Fruit fly (Drosophila melanogaster): Measurements from ENCODE around the gene Dbct.

Dbct gene

dm6 chrX:15043700-15044225 is 42.2 kb upstream of the Dbct start, which contains the start of gene CG5541 (continued):
- no peak for TF ChIP-seq CG2875 (GFP tag; optimal IDR thresholded peaks at IDR 0.05)
- no peak for TF ChIP-seq run (tag; optimal IDR thresholded peaks at IDR 0.05)
- no peak for TF ChIP-seq Max (GFP tag; optimal IDR thresholded peaks at IDR 0.05)
- no peak for TF ChIP-seq CG10366 (GFP tag; IDR thresholded peaks at IDR 0.05)
- TF ChIP-seq CG18619 (GFP tag; optimal IDR thresholded peaks at IDR 0.05), result peak; percentile 25
- TF ChIP-seq CG7963 (GFP tag; IDR thresholded peaks at IDR 0.05; ENCODE audit: partially characterized antibody), result no peak
- no peak for TF ChIP-seq zen (tag; optimal IDR thresholded peaks at IDR 0.05)
- no peak for TF ChIP-seq klu (GFP tag; IDR thresholded peaks at IDR 0.05)
- no peak for TF ChIP-seq Hsf (GFP tag; optimal IDR thresholded peaks at IDR 0.05)
- peak; percentile 37 for TF ChIP-seq CG13424 (tag; optimal IDR thresholded peaks at IDR 0.05)
- no peak for TF ChIP-seq disco-r (GFP tag; optimal IDR thresholded peaks at IDR 0.05)
- no peak for TF ChIP-seq ap (GFP tag; IDR thresholded peaks at IDR 0.05)
- TF ChIP-seq dmrt99B (tag; optimal IDR thresholded peaks at IDR 0.05), result no peak
- no peak for TF ChIP-seq Lim3 (GFP tag; IDR thresholded peaks at IDR 0.05)
- no peak for TF ChIP-seq hbn (GFP tag; IDR thresholded peaks at IDR 0.05; ENCODE audit: partially characterized antibody)
- TF ChIP-seq TFAM (GFP tag; optimal IDR thresholded peaks at IDR 0.05), result no peak
- no peak for TF ChIP-seq CG32532 (GFP tag; IDR thresholded peaks at IDR 0.05)
- TF ChIP-seq CG32767 (GFP tag; IDR thresholded peaks at IDR 0.05), result no peak
- no peak for TF ChIP-seq twi (tag; optimal IDR thresholded peaks at IDR 0.05)
- no peak for TF ChIP-seq zfh2 (GFP tag; optimal IDR thresholded peaks at IDR 0.05)
- TF ChIP-seq CG9215 (GFP tag; IDR thresholded peaks at IDR 0.05), result 0 out of 2 replicates have a peak, but pooled peaks have one; percentile 6
- TF ChIP-seq CG16863 (GFP tag; optimal IDR thresholded peaks at IDR 0.05), result no peak
- no peak for TF ChIP-seq bab2 (GFP tag; optimal IDR thresholded peaks at IDR 0.05)
- TF ChIP-seq CG3838 (GFP tag; optimal IDR thresholded peaks at IDR 0.05), result no peak
- TF ChIP-seq sug (tag; optimal IDR thresholded peaks at IDR 0.05), result peak; percentile 64
- no peak for TF ChIP-seq CG18262 (tag; optimal IDR thresholded peaks at IDR 0.05)
- TF ChIP-seq az2 (GFP tag; optimal IDR thresholded peaks at IDR 0.05), result no peak
- TF ChIP-seq CG11247 (GFP tag; IDR thresholded peaks at IDR 0.05), result no peak
- TF ChIP-seq mld (GFP tag; IDR thresholded peaks at IDR 0.05; ENCODE audit: partially characterized antibody), result no peak
- peak; percentile 1 for TF ChIP-seq CG12769 (tag; optimal IDR thresholded peaks at IDR 0.05)
- TF ChIP-seq CoRest (tag; optimal IDR thresholded peaks at IDR 0.05), result peak; percentile 45
- TF ChIP-seq h (optimal IDR thresholded peaks at IDR 0.05), result no peak
- no peak for TF ChIP-seq slou (GFP tag; optimal IDR thresholded peaks at IDR 0.05)
- no peak for TF ChIP-seq Neu2 (GFP tag; optimal IDR thresholded peaks at IDR 0.05; ENCODE audit: borderline replicate concordance)
- peak; percentile 18 for TF ChIP-seq pzg (GFP tag; optimal IDR thresholded peaks at IDR 0.05)
- no peak for TF ChIP-seq CG5245 (GFP tag; optimal IDR thresholded peaks at IDR 0.05)
- TF ChIP-seq CG11085 (GFP tag; IDR thresholded peaks at IDR 0.05), result no peak
- no peak for TF ChIP-seq CG17612 (GFP tag; IDR thresholded peaks at IDR 0.05)
- TF ChIP-seq CG6854 (GFP tag; optimal IDR thresholded peaks at IDR 0.05), result peak; percentile 33
- no peak for TF ChIP-seq bbx (GFP tag; IDR thresholded peaks at IDR 0.05; ENCODE audit: partially characterized antibody)
- no peak for TF ChIP-seq nau (GFP tag; optimal IDR thresholded peaks at IDR 0.05)
- TF ChIP-seq rib (GFP tag; IDR thresholded peaks at IDR 0.05), result no peak
- no peak for TF ChIP-seq Kr (GFP tag; optimal IDR thresholded peaks at IDR 0.05)
- no peak for TF ChIP-seq CG6683 (GFP tag; optimal IDR thresholded peaks at IDR 0.05)
- no peak for TF ChIP-seq chn (GFP tag; optimal IDR thresholded peaks at IDR 0.05)
- TF ChIP-seq CG43689 (GFP tag; IDR thresholded peaks at IDR 0.05), result no peak
- no peak for TF ChIP-seq CG11456 (GFP tag; IDR thresholded peaks at IDR 0.05)
- peak; percentile 52; the same call in 1 of the 3 replicates for TF ChIP-seq CG34422 (GFP tag; IDR thresholded peaks at IDR 0.05)
- TF ChIP-seq CG42726 (GFP tag; IDR thresholded peaks at IDR 0.05; ENCODE audit: partially characterized antibody), result no peak
- TF ChIP-seq CG1792 (GFP tag; optimal IDR thresholded peaks at IDR 0.05), result no peak
- 0 out of 2 replicates have a peak, but pooled peaks have one; percentile 20 for TF ChIP-seq wdn (GFP tag; IDR thresholded peaks at IDR 0.05)
- no peak for TF ChIP-seq shn (GFP tag; optimal IDR thresholded peaks at IDR 0.05)

Data from whole organism, embryonic.